Worm (Caenorhabditis elegans) whole organism, L1 larva: ENCODE results near the gene gpa-8.
A peak's percentile ranks its signal among the peaks of the same experiment; 100 is the strongest.

Experiments
- C04F5.9 ChIP-seq: sonication (generic microtip); optimal IDR thresholded peaks from 2 replicates; lab custom pipeline; 2016; ENCODE audit warnings: missing genetic modification characterization, missing compliant biosample characterization
- C34B4.2 ChIP-seq: sonication (generic microtip); optimal IDR thresholded peaks from 2 replicates; lab custom pipeline; 2017; ENCODE audit warnings: mild to moderate bottlenecking, missing genetic modification characterization, missing compliant biosample characterization
- F16B12.6 ChIP-seq: fragments of 150-350 bp; optimal IDR thresholded peaks from 2 replicates; lab custom pipeline; 2014; ENCODE audit warnings: missing biosample characterization, missing genetic modification characterization
- aha-1 ChIP-seq: fragments of 150-350 bp; optimal IDR thresholded peaks from 2 replicates; lab custom pipeline; 2014; ENCODE audit warnings: missing biosample characterization, missing genetic modification characterization
- alr-1 ChIP-seq: fragments of 200-800 bp; sonication (Bioruptor generic); optimal IDR thresholded peaks from 2 replicates; lab custom pipeline; 2018; ENCODE audit warnings: borderline replicate concordance, mild to moderate bottlenecking, missing genetic modification characterization, missing compliant biosample characterization
- aly-2 ChIP-seq: fragments of 150-350 bp; optimal IDR thresholded peaks from 2 replicates; lab custom pipeline; 2014; ENCODE audit warnings: missing biosample characterization, missing genetic modification characterization
- blmp-1 ChIP-seq: fragments of 150-350 bp; optimal IDR thresholded peaks from 2 replicates; lab custom pipeline; 2014; ENCODE audit warnings: missing biosample characterization, missing genetic modification characterization
- ceh-8 ChIP-seq: fragments of 200-800 bp; sonication (Bioruptor generic); optimal IDR thresholded peaks from 2 replicates; lab custom pipeline; 2018; ENCODE audit warnings: mild to moderate bottlenecking, missing genetic modification characterization, moderate library complexity, missing compliant biosample characterization
- ceh-82 ChIP-seq, 3 experiments: fragments of 150-350 bp in 1 of 3; sonication (generic microtip) in 2 of 3; optimal IDR thresholded peaks; 2 replicates each; lab custom pipeline; 2014 to 2017; ENCODE audit warnings: missing biosample characterization in 3 of 3, missing genetic modification characterization in 3 of 3
- ceh-90 ChIP-seq: sonication (generic microtip); optimal IDR thresholded peaks from 2 replicates; lab custom pipeline; 2016; ENCODE audit warnings: missing genetic modification characterization, missing compliant biosample characterization
- dpl-1 ChIP-seq, 3 experiments: fragments of 150-350 bp in 2 of 3; sonication (generic microtip) in 1 of 3; optimal IDR thresholded peaks; 2 replicates each; lab custom pipeline; 2014 to 2017; ENCODE audit warnings: missing biosample characterization in 3 of 3, missing genetic modification characterization in 3 of 3, missing genetic modification reagents in 3 of 3
- efl-1 ChIP-seq, 4 experiments: fragments of 150-350 bp; optimal IDR thresholded peaks in 3 of 4; peaks in 1 of 4; 1 replicate in 1 of 4; 2 replicates in 3 of 4; lab custom pipeline; 2014; ENCODE audit warnings: missing biosample characterization in 2 of 4, missing genetic modification characterization in 2 of 4, missing genetic modification reagents in 2 of 4
- egl-13 ChIP-seq: sonication (generic microtip); optimal IDR thresholded peaks from 2 replicates; lab custom pipeline; 2016; ENCODE audit warnings: missing genotype, missing genetic modification reagents, missing genetic modification characterization, missing compliant biosample characterization
- egl-27 ChIP-seq, 2 experiments: fragments of 150-350 bp in 1 of 2; sonication (generic microtip); optimal IDR thresholded peaks; 3 replicates each; lab custom pipeline; 2017 to 2018; ENCODE audit warnings: missing biosample characterization in 2 of 2, missing genetic modification characterization in 2 of 2, missing genetic modification reagents in 2 of 2
- elt-2 ChIP-seq: sonication (generic microtip); optimal IDR thresholded peaks from 2 replicates; lab custom pipeline; 2016; ENCODE audit warnings: missing genetic modification characterization, mild to moderate bottlenecking, inconsistent platforms, missing compliant biosample characterization, missing genetic modification reagents
- elt-3 ChIP-seq, 6 experiments: fragments of 150-350 bp in 1 of 6; sonication (generic microtip); optimal IDR thresholded peaks; 2 replicates each; lab custom pipeline; 2017 to 2018; ENCODE audit warnings: missing biosample characterization in 6 of 6, missing genetic modification characterization in 6 of 6, inconsistent platforms in 1 of 6
- grh-1 ChIP-seq: fragments of 200-800 bp; sonication (Bioruptor generic); IDR thresholded peaks from 2 replicates; pipeline ENCODE4 v1.3.6; 2022; ENCODE audit warnings: missing genetic modification reagents, missing genetic modification characterization, missing compliant biosample characterization
- hlh-4 ChIP-seq: sonication (generic microtip); optimal IDR thresholded peaks from 2 replicates; lab custom pipeline; 2016; ENCODE audit warnings: mild to moderate bottlenecking, missing genetic modification characterization, missing compliant biosample characterization
- irx-1 ChIP-seq: sonication (generic microtip); optimal IDR thresholded peaks from 2 replicates; lab custom pipeline; 2016; ENCODE audit warnings: missing genetic modification characterization, missing compliant biosample characterization
- isw-1 ChIP-seq: fragments of 200-800 bp; sonication (Bioruptor generic); IDR thresholded peaks from 2 replicates; pipeline ENCODE4 v1.3.6; 2022; ENCODE audit warnings: missing genetic modification characterization, missing compliant biosample characterization
- lin-13 ChIP-seq: fragments of 150-350 bp; optimal IDR thresholded peaks from 2 replicates; lab custom pipeline; 2014; ENCODE audit warnings: missing biosample characterization, missing genetic modification reagents, missing genetic modification characterization
- lin-14 ChIP-seq: fragments of 200-800 bp; sonication (Bioruptor generic); optimal IDR thresholded peaks from 2 replicates; lab custom pipeline; 2018; ENCODE audit warnings: mild to moderate bottlenecking, missing genetic modification characterization, moderate library complexity, missing compliant biosample characterization
- lin-15B ChIP-seq: fragments of 150-350 bp; sonication (generic microtip); optimal IDR thresholded peaks from 3 replicates; lab custom pipeline; 2014; ENCODE audit warnings: missing biosample characterization, missing genetic modification characterization
- lin-35 ChIP-seq, 2 experiments: fragments of 150-350 bp; optimal IDR thresholded peaks; 2 replicates each; lab custom pipeline; 2014; ENCODE audit warnings: missing biosample characterization in 2 of 2, missing genetic modification characterization in 2 of 2, missing genetic modification reagents in 2 of 2
- lin-39 ChIP-seq: fragments of 150-350 bp; optimal IDR thresholded peaks from 2 replicates; lab custom pipeline; 2014; ENCODE audit warnings: missing biosample characterization, missing genetic modification reagents, missing genetic modification characterization
- lsy-2 ChIP-seq, 2 experiments: fragments of 150-350 bp; optimal IDR thresholded peaks; 2 replicates each; lab custom pipeline; 2014; ENCODE audit warnings: missing biosample characterization in 2 of 2, missing genetic modification characterization in 2 of 2
- mab-9 ChIP-seq: fragments of 200-800 bp; sonication (Bioruptor generic); IDR thresholded peaks from 2 replicates; pipeline ENCODE4 v1.3.6; 2022; ENCODE audit warnings: missing genetic modification reagents, missing genetic modification characterization, missing compliant biosample characterization
- mef-2 ChIP-seq: fragments of 150-350 bp; optimal IDR thresholded peaks from 2 replicates; lab custom pipeline; 2014; ENCODE audit warnings: missing biosample characterization, missing genetic modification characterization
- nhr-20 ChIP-seq: sonication (generic microtip); optimal IDR thresholded peaks from 2 replicates; lab custom pipeline; 2016; ENCODE audit warnings: mild to moderate bottlenecking, missing genetic modification characterization, missing compliant biosample characterization
- nhr-28 ChIP-seq: fragments of 150-350 bp; optimal IDR thresholded peaks from 2 replicates; lab custom pipeline; 2014; ENCODE audit warnings: missing biosample characterization, missing genetic modification characterization
- nhr-47 ChIP-seq: sonication (generic microtip); optimal IDR thresholded peaks from 2 replicates; lab custom pipeline; 2016; ENCODE audit warnings: mild to moderate bottlenecking, missing genetic modification characterization, moderate library complexity, missing compliant biosample characterization
- nhr-71 ChIP-seq: sonication (generic microtip); optimal IDR thresholded peaks from 2 replicates; lab custom pipeline; 2016; ENCODE audit warnings: mild to moderate bottlenecking, missing genetic modification characterization, moderate library complexity, missing compliant biosample characterization
- nhr-76 ChIP-seq: sonication (generic microtip); optimal IDR thresholded peaks from 2 replicates; lab custom pipeline; 2017; ENCODE audit warnings: missing biosample characterization, missing genetic modification characterization
- nhr-77 ChIP-seq: fragments of 150-350 bp; optimal IDR thresholded peaks from 2 replicates; lab custom pipeline; 2014; ENCODE audit warnings: missing biosample characterization, missing genetic modification characterization
- pag-3 ChIP-seq: sonication (generic microtip); optimal IDR thresholded peaks from 2 replicates; lab custom pipeline; 2017; ENCODE audit warnings: missing genetic modification characterization, mild to moderate bottlenecking, missing compliant biosample characterization, antibody characterized with exemption, borderline replicate concordance; ENCODE audit not compliant: insufficient read depth
- pax-3 ChIP-seq: fragments of 200-800 bp; sonication (Bioruptor generic); optimal IDR thresholded peaks from 2 replicates; lab custom pipeline; 2018; ENCODE audit warnings: mild to moderate bottlenecking, missing genetic modification characterization, moderate library complexity, missing compliant biosample characterization
- pqm-1 ChIP-seq: sonication (generic microtip); optimal IDR thresholded peaks from 3 replicates; lab custom pipeline; 2017; ENCODE audit warnings: missing biosample characterization, missing genetic modification characterization
- rnt-1 ChIP-seq: sonication (generic microtip); optimal IDR thresholded peaks from 2 replicates; lab custom pipeline; 2016; ENCODE audit warnings: mild to moderate bottlenecking, missing genetic modification characterization, moderate library complexity, missing compliant biosample characterization
- skn-1 ChIP-seq: fragments of 150-350 bp; optimal IDR thresholded peaks from 2 replicates; lab custom pipeline; 2014; ENCODE audit warnings: missing biosample characterization, missing genetic modification characterization
- snpc-4 ChIP-seq: fragments of 150-350 bp; optimal IDR thresholded peaks from 2 replicates; lab custom pipeline; 2014; ENCODE audit warnings: missing biosample characterization, missing genetic modification characterization
- snu-23 ChIP-seq: sonication (generic microtip); optimal IDR thresholded peaks from 2 replicates; lab custom pipeline; 2016; ENCODE audit warnings: missing genetic modification characterization, missing compliant biosample characterization
- sox-4 ChIP-seq: sonication (generic microtip); optimal IDR thresholded peaks from 2 replicates; lab custom pipeline; 2016; ENCODE audit warnings: missing genetic modification characterization, missing compliant biosample characterization
- sptf-1 ChIP-seq: fragments of 150-350 bp; optimal IDR thresholded peaks from 2 replicates; lab custom pipeline; 2014; ENCODE audit warnings: missing biosample characterization, missing genetic modification characterization
- unc-62 ChIP-seq: fragments of 150-350 bp; optimal IDR thresholded peaks from 2 replicates; lab custom pipeline; 2014; ENCODE audit warnings: missing biosample characterization, missing genetic modification reagents, missing genetic modification characterization
- unc-98 ChIP-seq: fragments of 200-800 bp; sonication (Bioruptor generic); IDR thresholded peaks from 2 replicates; pipeline ENCODE4 v1.3.6; 2022; ENCODE audit warnings: missing genetic modification characterization, missing compliant biosample characterization
- xbp-1 ChIP-seq: sonication (generic microtip); optimal IDR thresholded peaks from 2 replicates; lab custom pipeline; 2016; ENCODE audit warnings: missing genetic modification characterization, missing compliant biosample characterization
- zag-1 ChIP-seq: fragments of 150-350 bp; optimal IDR thresholded peaks from 2 replicates; lab custom pipeline; 2014; ENCODE audit warnings: missing biosample characterization, missing genetic modification characterization
- ztf-11 ChIP-seq, 2 experiments: sonication (generic microtip); optimal IDR thresholded peaks; 2 replicates each; lab custom pipeline; 2016 to 2017; ENCODE audit warnings: missing genetic modification characterization in 2 of 2, missing biosample characterization in 1 of 2, missing compliant biosample characterization in 1 of 2

Gene gpa-8

DNA sequence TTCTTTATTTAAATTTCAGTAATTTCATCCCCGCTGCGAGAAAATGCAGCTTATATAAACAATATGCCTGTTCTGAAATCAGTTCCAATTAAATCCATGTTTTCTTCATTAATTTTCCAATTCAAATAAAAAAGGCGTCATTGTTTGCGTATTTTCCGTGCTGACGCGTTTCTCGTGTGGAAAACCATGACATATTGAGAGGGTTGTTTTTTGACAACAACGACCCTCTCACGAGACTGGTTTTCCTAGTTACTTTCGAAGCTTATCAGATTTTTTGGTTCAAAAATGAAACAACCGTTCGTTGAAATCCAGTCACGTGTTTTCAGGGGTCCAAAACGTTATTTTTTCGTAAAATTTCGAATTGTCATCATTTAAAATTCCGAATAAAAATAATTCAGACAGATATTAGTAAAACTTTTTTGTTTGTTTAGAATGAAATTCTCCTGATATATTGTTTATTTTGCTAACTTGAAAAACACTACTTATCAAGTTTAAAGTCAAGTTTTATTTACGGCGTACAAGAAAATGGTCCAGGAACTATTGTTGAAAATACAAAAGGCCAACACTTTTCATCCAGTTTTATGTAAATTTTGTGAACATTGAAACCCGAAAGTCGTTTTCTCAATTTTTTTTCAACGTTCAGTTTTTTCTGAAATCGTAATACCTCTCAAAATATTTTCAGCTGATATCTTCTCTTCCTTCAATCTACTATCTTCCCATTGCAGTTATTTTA lies 40.6 kb downstream of the gpa-8 start, which contains the start of gene C14C10.5 (continued):
- TF ChIP-seq ceh-82 (tag; optimal IDR thresholded peaks at IDR 0.05; lab: Kevin White, UChicago) = no peak
- TF ChIP-seq snpc-4 = no peak
- peak; percentile 19 for TF ChIP-seq lin-14 (GFP tag; lab: Kevin White, UChicago)
- TF ChIP-seq hlh-4 (tag; lab: Kevin White, UChicago) = no peak
- TF ChIP-seq sox-4 = no peak
- no peak for TF ChIP-seq egl-27 (tag; optimal IDR thresholded peaks at IDR 0.05; lab: Kevin White, UChicago)
- TF ChIP-seq lin-15B (tag; lab: Kevin White, UChicago) = no peak
- no peak for TF ChIP-seq pag-3 (tag; lab: Kevin White, UChicago)
- TF ChIP-seq nhr-28 (tag; lab: Kevin White, UChicago) = no peak
- TF ChIP-seq lsy-2 (tag; optimal IDR thresholded peaks at IDR 0.05; lab: Kevin White, UChicago) = peak in 1 of 2 experiments; percentile 42
- TF ChIP-seq rnt-1 (tag; lab: Kevin White, UChicago) = no peak
- TF ChIP-seq skn-1 (tag; lab: Kevin White, UChicago) = peak; percentile 65
- no peak for TF ChIP-seq dpl-1 (GFP tag; optimal IDR thresholded peaks at IDR 0.05; lab: Kevin White, UChicago)
- TF ChIP-seq snu-23 = peak; percentile 9
- TF ChIP-seq lin-39 (tag; lab: Kevin White, UChicago) = no peak
- TF ChIP-seq elt-3 (tag; optimal IDR thresholded peaks at IDR 0.05; lab: Kevin White, UChicago) = no peak
- no peak for TF ChIP-seq C34B4.2 (tag; lab: Kevin White, UChicago)
- no peak for TF ChIP-seq ceh-8 (GFP tag; lab: Kevin White, UChicago)
- no peak for TF ChIP-seq alr-1 (tag; lab: Kevin White, UChicago)
- TF ChIP-seq elt-2 (tag; lab: Kevin White, UChicago) = no peak
- TF ChIP-seq grh-1 (GFP tag; lab: Robert Waterston, UW) = no peak
- TF ChIP-seq sptf-1 (tag; lab: Kevin White, UChicago) = no peak
- TF ChIP-seq ztf-11 (tag; optimal IDR thresholded peaks at IDR 0.05; lab: Kevin White, UChicago) = no peak
- TF ChIP-seq efl-1 (optimal IDR thresholded peaks at IDR 0.05; lab: Kevin White, UChicago) = no peak
- TF ChIP-seq efl-1 (GFP tag; optimal IDR thresholded peaks at IDR 0.05 in 1 of 2; lab: Kevin White, UChicago) = peak in 1 of 2 experiments; percentile 62
- TF ChIP-seq zag-1 = no peak
- no peak for TF ChIP-seq unc-62
- no peak for TF ChIP-seq lin-13 (GFP tag; lab: Kevin White, UChicago)
- TF ChIP-seq pax-3 = no peak
- peak; percentile 14 for TF ChIP-seq nhr-20 (tag; lab: Kevin White, UChicago)
- no peak for TF ChIP-seq isw-1
- TF ChIP-seq xbp-1 (tag; lab: Kevin White, UChicago) = no peak
- no peak for TF ChIP-seq unc-98 (GFP tag; lab: Robert Waterston, UW)

DNA sequence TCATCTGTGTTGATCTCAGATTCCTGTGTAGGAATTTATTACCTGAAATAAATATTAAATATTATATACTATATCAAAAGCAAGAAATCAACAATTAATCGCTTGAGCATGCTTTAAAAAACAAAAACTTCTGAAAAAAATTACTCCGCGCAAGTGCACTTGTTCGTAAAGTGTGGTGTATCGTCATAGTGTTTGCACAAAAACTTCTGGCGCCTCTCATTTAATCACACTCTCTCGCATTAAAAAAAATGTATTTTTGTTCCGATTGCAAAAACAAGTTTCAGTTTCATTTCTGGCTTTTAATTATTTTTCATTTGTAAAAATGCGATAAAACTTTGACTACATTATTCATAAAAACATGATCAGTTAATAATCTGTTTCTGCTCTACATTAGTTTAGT lies 41.2 kb downstream of the gpa-8 start, which contains the start of the genes C14C10.10 and ril-2:
Gene C14C10.10, minus strand, starts transcription at position 19 of the 400 bp plus-strand sequence.
Gene ril-2, minus strand, starts transcription at position 48 of the 400 bp plus-strand sequence.
- TF ChIP-seq nhr-71 (tag; lab: Kevin White, UChicago) (peak; percentile 47), ceh-82 (tag; optimal IDR thresholded peaks at IDR 0.05; lab: Kevin White, UChicago) (peak in 2 of 3 experiments; percentile 13 to 32), aha-1 (tag; lab: Kevin White, UChicago) (no peak), lin-39 (tag; lab: Kevin White, UChicago) (no peak), hlh-4 (tag; lab: Kevin White, UChicago) (no peak), sox-4 (no peak), alr-1 (tag; lab: Kevin White, UChicago) (no peak), egl-13 (tag; lab: Kevin White, UChicago) (no peak), blmp-1 (tag; lab: Kevin White, UChicago) (no peak), aly-2 (tag; lab: Kevin White, UChicago) (peak; percentile 13), egl-27 (tag; optimal IDR thresholded peaks at IDR 0.05; lab: Kevin White, UChicago) (no peak), mab-9 (GFP tag; lab: Robert Waterston, UW) (no peak), F16B12.6 (peak; percentile 84), rnt-1 (tag; lab: Kevin White, UChicago) (peak; percentile 28), ceh-90 (no peak), irx-1 (tag; lab: Kevin White, UChicago) (peak; percentile 36), mef-2 (tag; lab: Kevin White, UChicago) (no peak), pqm-1 (tag; lab: Kevin White, UChicago) (no peak), nhr-77 (tag; lab: Kevin White, UChicago) (no peak), C04F5.9 (no peak), lin-15B (tag; lab: Kevin White, UChicago) (no peak), efl-1 (optimal IDR thresholded peaks at IDR 0.05; lab: Kevin White, UChicago) (peak; percentile 30 to 33), efl-1 (GFP tag; optimal IDR thresholded peaks at IDR 0.05 in 1 of 2; lab: Kevin White, UChicago) (peak; percentile 51 to 94), nhr-47 (tag; lab: Kevin White, UChicago) (peak; percentile 49), zag-1 (no peak), lin-35 (GFP tag; optimal IDR thresholded peaks at IDR 0.05; lab: Kevin White, UChicago) (peak in 1 of 2 experiments; percentile 34), ceh-8 (GFP tag; lab: Kevin White, UChicago) (no peak), nhr-76 (no peak), skn-1 (tag; lab: Kevin White, UChicago) (no peak)
